Worm (Caenorhabditis elegans) whole organism, young adult: ENCODE data around the gene M151.2.

ENCODE experiments used
- B0019.2 ChIP-seq: fragments of 200-800 bp; sonication (Bioruptor generic); conservative IDR thresholded peaks from 2 replicates; pipeline ENCODE4 v1.3.6; 2022; ENCODE audit warnings: missing genetic modification reagents, missing genetic modification characterization, missing compliant biosample characterization
- B0035.1 ChIP-seq: sonication (generic microtip); optimal IDR thresholded peaks from 2 replicates; lab custom pipeline; 2016; ENCODE audit warnings: missing genetic modification characterization, mild to moderate bottlenecking, missing compliant biosample characterization, missing genotype, missing genetic modification reagents
- C17E4.6 ChIP-seq: fragments of 200-800 bp; sonication (Bioruptor generic); IDR thresholded peaks from 2 replicates; pipeline ENCODE4 v1.3.6; 2022; ENCODE audit warnings: missing genetic modification reagents, missing genetic modification characterization, missing compliant biosample characterization
- F22D6.2 ChIP-seq: sonication (generic microtip); optimal IDR thresholded peaks from 2 replicates; lab custom pipeline; 2016; ENCODE audit warnings: mild to moderate bottlenecking, missing genetic modification characterization, missing compliant biosample characterization
- F23B12.7 ChIP-seq: sonication (generic microtip); optimal IDR thresholded peaks from 2 replicates; lab custom pipeline; 2017; ENCODE audit warnings: missing genetic modification characterization, mild to moderate bottlenecking, missing compliant biosample characterization, antibody characterized with exemption, moderate library complexity; ENCODE audit not compliant: insufficient read depth
- F37B4.10 ChIP-seq: fragments of 200-800 bp; sonication (Bioruptor generic); IDR thresholded peaks from 2 replicates; pipeline ENCODE4 v1.3.6; 2022; ENCODE audit warnings: missing genetic modification characterization, missing compliant biosample characterization
- F49E8.2 ChIP-seq: sonication (generic microtip); optimal IDR thresholded peaks from 3 replicates; lab custom pipeline; 2017; ENCODE audit warnings: missing genetic modification characterization, mild to moderate bottlenecking, missing compliant biosample characterization, antibody characterized with exemption, moderate library complexity; ENCODE audit not compliant: insufficient read depth
- K12H6.12 ChIP-seq: fragments of 200-800 bp; sonication (Bioruptor generic); optimal IDR thresholded peaks from 2 replicates; lab custom pipeline; 2018; ENCODE audit warnings: mild to moderate bottlenecking, missing genetic modification characterization, missing compliant biosample characterization
- Y53G8AR.9 ChIP-seq: fragments of 200-800 bp; sonication (Bioruptor generic); conservative IDR thresholded peaks from 2 replicates; pipeline ENCODE4 v1.3.6; 2022; ENCODE audit warnings: missing genetic modification reagents, missing genetic modification characterization, missing compliant biosample characterization
- Y79H2A.3 ChIP-seq: fragments of 200-800 bp; sonication (Bioruptor generic); conservative IDR thresholded peaks from 2 replicates; pipeline ENCODE4 v1.3.6; 2022; ENCODE audit warnings: missing genetic modification reagents, missing genetic modification characterization, missing compliant biosample characterization
- akir-1 ChIP-seq: fragments of 200-800 bp; sonication (Bioruptor generic); optimal IDR thresholded peaks from 2 replicates; lab custom pipeline; 2018; ENCODE audit warnings: mild to moderate bottlenecking, missing genetic modification characterization, moderate library complexity, missing compliant biosample characterization
- ama-1 ChIP-seq, 3 experiments: fragments of 150-350 bp in 1 of 3; sonication (generic microtip) in 2 of 3; optimal IDR thresholded peaks; 2 replicates each; lab custom pipeline; 2014 to 2018; ENCODE audit warnings: missing biosample characterization in 2 of 3, missing genetic modification characterization in 2 of 3, missing genetic modification reagents in 2 of 3
- atf-7 ChIP-seq: sonication (generic microtip); optimal IDR thresholded peaks from 2 replicates; lab custom pipeline; 2017; ENCODE audit warnings: mild to moderate bottlenecking, missing genetic modification characterization, missing compliant biosample characterization
- attf-3 ChIP-seq: fragments of 200-800 bp; sonication (Bioruptor generic); conservative IDR thresholded peaks from 2 replicates; pipeline ENCODE4 v1.3.6; 2022; ENCODE audit warnings: missing genetic modification reagents, missing genetic modification characterization, missing compliant biosample characterization
- attf-5 ChIP-seq: fragments of 200-800 bp; sonication (Bioruptor generic); optimal IDR thresholded peaks from 2 replicates; lab custom pipeline; 2018; ENCODE audit warnings: mild to moderate bottlenecking, missing genetic modification characterization, missing compliant biosample characterization
- bed-2 ChIP-seq: fragments of 200-800 bp; sonication (Bioruptor generic); IDR thresholded peaks from 2 replicates; pipeline ENCODE4 v1.3.6; 2022; ENCODE audit warnings: missing genetic modification reagents, missing genetic modification characterization, missing compliant biosample characterization
- cebp-1 ChIP-seq, 2 experiments: fragments of 200-800 bp in 1 of 2; sonication (Bioruptor generic) in 1 of 2; sonication (generic microtip) in 1 of 2; IDR thresholded peaks in 1 of 2; optimal IDR thresholded peaks in 1 of 2; 2 replicates each; pipeline versions ENCODE4 v1.3.6 to Lab custom; 2017 to 2022; ENCODE audit warnings: missing compliant biosample characterization in 2 of 2, missing genetic modification characterization in 2 of 2, mild to moderate bottlenecking in 1 of 2, missing genetic modification reagents in 1 of 2, moderate library complexity in 1 of 2
- ceh-100 ChIP-seq: fragments of 200-800 bp; sonication (Bioruptor generic); IDR thresholded peaks from 2 replicates; pipeline ENCODE4 v1.3.6; 2022; ENCODE audit warnings: missing genetic modification reagents, missing genetic modification characterization, missing compliant biosample characterization
- ceh-58 ChIP-seq: fragments of 200-800 bp; sonication (Bioruptor generic); IDR thresholded peaks from 2 replicates; pipeline ENCODE4 v1.3.6; 2022; ENCODE audit warnings: missing genetic modification characterization, missing compliant biosample characterization
- ceh-79 ChIP-seq: sonication (generic microtip); optimal IDR thresholded peaks from 2 replicates; lab custom pipeline; 2017; ENCODE audit warnings: mild to moderate bottlenecking, missing genetic modification characterization, missing compliant biosample characterization
- die-1 ChIP-seq: sonication (generic microtip); optimal IDR thresholded peaks from 2 replicates; lab custom pipeline; 2016; ENCODE audit warnings: missing genotype, mild to moderate bottlenecking, missing genetic modification characterization, missing compliant biosample characterization
- dox-1 ChIP-seq: fragments of 200-800 bp; sonication (Bioruptor generic); IDR thresholded peaks from 2 replicates; pipeline ENCODE4 v1.3.6; 2022; ENCODE audit warnings: missing genetic modification reagents, missing genetic modification characterization, missing compliant biosample characterization
- dpl-1 ChIP-seq: fragments of 150-350 bp; optimal IDR thresholded peaks from 2 replicates; lab custom pipeline; 2014; ENCODE audit warnings: missing biosample characterization, missing genetic modification reagents, missing genetic modification characterization
- ekl-4 ChIP-seq: fragments of 200-800 bp; sonication (Bioruptor generic); IDR thresholded peaks from 2 replicates; pipeline ENCODE4 v1.3.6; 2022; ENCODE audit warnings: missing genetic modification reagents, missing genetic modification characterization, missing compliant biosample characterization
- gei-17 ChIP-seq: fragments of 200-800 bp; sonication (Bioruptor generic); optimal IDR thresholded peaks from 2 replicates; lab custom pipeline; 2018; ENCODE audit warnings: mild to moderate bottlenecking, missing genetic modification characterization, missing compliant biosample characterization
- hmg-20 ChIP-seq: fragments of 200-800 bp; sonication (Bioruptor generic); IDR thresholded peaks from 2 replicates; pipeline ENCODE4 v1.3.6; 2022; ENCODE audit warnings: missing genetic modification reagents, missing genetic modification characterization, missing compliant biosample characterization
- lag-1 ChIP-seq: fragments of 200-800 bp; sonication (Bioruptor generic); IDR thresholded peaks from 2 replicates; pipeline ENCODE4 v1.3.6; 2022; ENCODE audit warnings: missing genetic modification reagents, missing genetic modification characterization, missing compliant biosample characterization
- let-526 ChIP-seq: fragments of 200-800 bp; sonication (Bioruptor generic); IDR thresholded peaks from 2 replicates; pipeline ENCODE4 v1.3.6; 2022; ENCODE audit warnings: missing genetic modification reagents, missing genetic modification characterization, missing compliant biosample characterization
- lin-35 ChIP-seq, 3 experiments: fragments of 150-350 bp in 2 of 3; sonication (generic microtip) in 1 of 3; optimal IDR thresholded peaks; 2 replicates each; lab custom pipeline; 2014 to 2018; ENCODE audit warnings: missing biosample characterization in 3 of 3, missing genetic modification characterization in 3 of 3, missing genetic modification reagents in 3 of 3
- lir-1 ChIP-seq: fragments of 200-800 bp; sonication (Bioruptor generic); conservative IDR thresholded peaks from 2 replicates; pipeline ENCODE4 v1.3.6; 2022; ENCODE audit warnings: missing genetic modification reagents, missing genetic modification characterization, missing compliant biosample characterization
- lsl-1 ChIP-seq: fragments of 200-800 bp; sonication (Bioruptor generic); optimal IDR thresholded peaks from 2 replicates; lab custom pipeline; 2018; ENCODE audit warnings: mild to moderate bottlenecking, missing genetic modification characterization, moderate library complexity, missing compliant biosample characterization
- madf-3 ChIP-seq: fragments of 200-800 bp; sonication (Bioruptor generic); IDR thresholded peaks from 2 replicates; pipeline ENCODE4 v1.3.6; 2022; ENCODE audit warnings: missing genetic modification reagents, missing genetic modification characterization, missing compliant biosample characterization
- mcd-1 ChIP-seq: fragments of 200-800 bp; sonication (Bioruptor generic); IDR thresholded peaks from 2 replicates; pipeline ENCODE4 v1.3.6; 2022; ENCODE audit warnings: missing genetic modification reagents, missing genetic modification characterization, missing compliant biosample characterization
- mes-4 ChIP-seq: sonication (generic microtip); optimal IDR thresholded peaks from 2 replicates; lab custom pipeline; 2016; ENCODE audit warnings: missing genotype, missing genetic modification characterization, missing compliant biosample characterization
- nhr-80 ChIP-seq: sonication (generic microtip); optimal IDR thresholded peaks from 2 replicates; lab custom pipeline; 2016; ENCODE audit warnings: missing genetic modification characterization, missing compliant biosample characterization
- rec-8 ChIP-seq, 2 experiments: sonication (generic microtip); optimal IDR thresholded peaks; 2 replicates each; lab custom pipeline; 2016; ENCODE audit warnings: mild to moderate bottlenecking in 2 of 2, missing genetic modification characterization in 2 of 2, missing genetic modification reagents in 2 of 2, missing genotype in 2 of 2, missing biosample characterization in 1 of 2, missing compliant biosample characterization in 1 of 2, moderate library complexity in 1 of 2
- sea-2 ChIP-seq: fragments of 200-800 bp; sonication (Bioruptor generic); IDR thresholded peaks from 2 replicates; pipeline ENCODE4 v1.3.6; 2022; ENCODE audit warnings: missing genetic modification characterization, missing compliant biosample characterization
- snpc-1.1 ChIP-seq: sonication (generic microtip); optimal IDR thresholded peaks from 2 replicates; lab custom pipeline; 2017; ENCODE audit warnings: missing genetic modification characterization, mild to moderate bottlenecking, missing compliant biosample characterization, antibody characterized with exemption, moderate library complexity, missing genotype, missing genetic modification reagents; ENCODE audit not compliant: insufficient read depth
- snpc-3.4 ChIP-seq: sonication (generic microtip); optimal IDR thresholded peaks from 2 replicates; lab custom pipeline; 2017; ENCODE audit warnings: missing genetic modification characterization, mild to moderate bottlenecking, missing compliant biosample characterization, antibody characterized with exemption, moderate library complexity, missing genotype, missing genetic modification reagents
- snpc-4 ChIP-seq, 5 experiments: fragments of 150-350 bp in 1 of 5; sonication (generic microtip) in 4 of 5; optimal IDR thresholded peaks; 2 replicates each; lab custom pipeline; 2014 to 2018; ENCODE audit warnings: missing genetic modification characterization in 5 of 5, missing biosample characterization in 3 of 5, antibody characterized with exemption in 2 of 5, mild to moderate bottlenecking in 2 of 5, missing compliant biosample characterization in 2 of 5, missing genotype in 2 of 5, moderate library complexity in 2 of 5, missing genetic modification reagents in 1 of 5
- tbx-9 ChIP-seq: sonication (generic microtip); optimal IDR thresholded peaks from 2 replicates; lab custom pipeline; 2016; ENCODE audit warnings: borderline replicate concordance, missing genetic modification characterization, inconsistent platforms, missing compliant biosample characterization
- zfh-2 ChIP-seq: fragments of 200-800 bp; sonication (Bioruptor generic); conservative IDR thresholded peaks from 2 replicates; pipeline ENCODE4 v1.3.6; 2022; ENCODE audit warnings: missing genetic modification reagents, missing genetic modification characterization, missing compliant biosample characterization
- ztf-26 ChIP-seq: sonication (generic microtip); optimal IDR thresholded peaks from 2 replicates; lab custom pipeline; 2017; ENCODE audit warnings: missing genetic modification characterization, missing compliant biosample characterization
- ztf-28 ChIP-seq: fragments of 200-800 bp; sonication (Bioruptor generic); IDR thresholded peaks from 2 replicates; pipeline ENCODE4 v1.3.6; 2022; ENCODE audit warnings: missing genetic modification reagents, missing genetic modification characterization, missing compliant biosample characterization

The M151.2 gene

DNA sequence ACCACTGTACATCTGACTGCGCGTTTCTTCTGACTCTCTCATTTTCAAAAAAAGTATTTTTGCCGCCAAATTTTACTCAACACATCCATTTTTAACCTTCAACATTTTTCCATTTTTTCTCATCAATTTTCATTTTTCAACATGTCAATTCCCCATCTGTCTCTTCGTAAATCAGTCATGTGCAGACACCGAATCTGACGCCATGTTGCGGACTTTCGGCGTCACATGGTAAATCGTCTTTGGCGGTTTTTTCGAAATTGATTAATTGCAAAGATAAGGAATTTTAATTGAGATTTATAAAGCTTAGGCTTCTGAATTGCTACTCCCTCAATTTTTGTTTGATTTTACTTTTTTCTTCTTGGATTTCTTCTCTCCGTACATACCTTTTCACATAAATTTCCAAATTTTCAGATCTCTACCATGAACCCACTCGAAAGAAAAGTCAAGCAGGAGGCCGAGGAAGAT, 51.9 kb downstream of the M151.2 start, which contains the start of gene F19B10.1 (continued):
- no peak for TF ChIP-seq ceh-100 (GFP tag; lab: Robert Waterston, UW)
- no peak for TF ChIP-seq B0019.2 (GFP tag; lab: Robert Waterston, UW)
- TF ChIP-seq snpc-3.4 (tag; lab: Kevin White, UChicago) = no peak
- TF ChIP-seq snpc-4 (GFP tag; optimal IDR thresholded peaks at IDR 0.05; lab: Kevin White, UChicago) = no peak
- peak in 1 of 4 experiments; percentile 62 for TF ChIP-seq snpc-4 (tag; optimal IDR thresholded peaks at IDR 0.05; lab: Kevin White, UChicago)
- peak in 1 of 3 experiments; percentile 92 for TF ChIP-seq lin-35 (GFP tag; optimal IDR thresholded peaks at IDR 0.05; lab: Kevin White, UChicago)
- TF ChIP-seq rec-8 (tag; optimal IDR thresholded peaks at IDR 0.05; lab: Kevin White, UChicago) = no peak
- TF ChIP-seq attf-5 = peak; percentile 66
- TF ChIP-seq bed-2 (GFP tag; lab: Robert Waterston, UW) = no peak
- TF ChIP-seq dpl-1 (GFP tag; lab: Kevin White, UChicago) = peak; percentile 60
- peak; percentile 66; the same call in 1 of the 2 replicates for TF ChIP-seq mcd-1 (GFP tag; lab: Robert Waterston, UW)
- 0 out of 2 replicates have a peak, but pooled peaks have one; percentile 31 for TF ChIP-seq Y53G8AR.9 (GFP tag; lab: Robert Waterston, UW)
- TF ChIP-seq attf-3 = no peak
- TF ChIP-seq C17E4.6 = no peak
- TF ChIP-seq ztf-26 = no peak
- TF ChIP-seq dox-1 (GFP tag; lab: Robert Waterston, UW) = 0 out of 2 replicates have a peak, but pooled peaks have one; percentile 44
- no peak for TF ChIP-seq ekl-4 (GFP tag; lab: Robert Waterston, UW)
- no peak for TF ChIP-seq zfh-2 (GFP tag; lab: Robert Waterston, UW)
- no peak for TF ChIP-seq die-1 (tag; lab: Kevin White, UChicago)
- no peak for TF ChIP-seq lir-1 (GFP tag; lab: Robert Waterston, UW)
- TF ChIP-seq F23B12.7 (tag; lab: Kevin White, UChicago) = peak; percentile 18
- no peak for TF ChIP-seq sea-2 (GFP tag; lab: Robert Waterston, UW)
- no peak for TF ChIP-seq lsl-1 (GFP tag; lab: Kevin White, UChicago)

DNA sequence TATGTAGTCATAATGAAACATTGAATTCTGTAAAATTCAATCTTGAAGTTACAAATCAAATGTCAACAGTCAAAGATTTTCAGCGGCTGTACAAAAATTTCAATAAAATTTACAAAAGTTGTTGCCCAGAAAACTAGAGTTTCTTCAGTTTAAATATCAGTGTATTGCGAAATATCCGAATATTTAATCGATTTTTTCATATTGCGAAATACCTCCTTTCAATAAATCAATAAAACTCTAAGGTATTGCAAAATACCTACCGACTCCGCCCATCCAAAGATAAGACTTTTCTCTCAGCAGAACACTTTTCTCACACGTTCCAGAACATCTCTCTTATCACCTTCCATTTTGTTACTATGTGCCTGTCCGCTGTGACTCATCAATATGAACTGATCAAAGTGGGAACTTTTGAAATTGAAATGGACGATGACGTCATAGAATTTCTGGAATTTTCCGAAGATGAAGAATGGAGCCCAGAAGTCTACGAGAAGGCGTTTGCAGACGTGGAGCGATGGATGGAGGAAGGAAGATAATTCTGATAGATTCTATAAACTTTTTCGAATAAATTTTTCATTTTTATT, 53.7 kb downstream of the M151.2 start:
- TF ChIP-seq lag-1 (no peak), nhr-80 (peak; percentile 4), gei-17 (GFP tag; lab: Kevin White, UChicago) (no peak), madf-3 (GFP tag; lab: Robert Waterston, UW) (no peak), cebp-1 (GFP tag; IDR thresholded peaks at IDR 0.05; lab: Robert Waterston, UW) (peak; percentile 95), cebp-1 (tag; optimal IDR thresholded peaks at IDR 0.05; lab: Kevin White, UChicago) (peak; percentile 99), atf-7 (peak; percentile 64), rec-8 (tag; optimal IDR thresholded peaks at IDR 0.05; lab: Kevin White, UChicago) (no peak), ztf-28 (no peak), F37B4.10 (GFP tag; lab: Robert Waterston, UW) (no peak), ceh-79 (no peak), tbx-9 (tag; lab: Kevin White, UChicago) (no peak), let-526 (GFP tag; lab: Robert Waterston, UW) (no peak), ceh-58 (GFP tag; lab: Robert Waterston, UW) (no peak), K12H6.12 (no peak), akir-1 (GFP tag; lab: Kevin White, UChicago) (no peak), C17E4.6 (no peak), F22D6.2 (no peak), B0035.1 (tag; lab: Kevin White, UChicago) (no peak), attf-3 (no peak), lir-1 (GFP tag; lab: Robert Waterston, UW) (no peak), ama-1 (optimal IDR thresholded peaks at IDR 0.05; lab: Kevin White, UChicago) (no peak), ama-1 (GFP tag; optimal IDR thresholded peaks at IDR 0.05; lab: Kevin White, UChicago) (no peak), snpc-1.1 (tag; lab: Kevin White, UChicago) (no peak), Y79H2A.3 (GFP tag; lab: Robert Waterston, UW) (no peak), F49E8.2 (tag; lab: Kevin White, UChicago) (no peak), mes-4 (tag; lab: Kevin White, UChicago) (no peak), hmg-20 (GFP tag; lab: Robert Waterston, UW) (no peak)
